Fruit fly (Drosophila melanogaster): Measurements from ENCODE around the gene CG9776.

The CG9776 gene

dm6 chr3R:4333964-4334363, at the start of gene CG9776:
Gene CG9776 (minus strand): TSS chr3R:4334071.
- TF ChIP-seq OdsH (GFP tag; optimal IDR thresholded peaks at IDR 0.05) (no peak), Gug (GFP tag; IDR thresholded peaks at IDR 0.05) (no peak), CG1621 (tag; optimal IDR thresholded peaks at IDR 0.05) (no peak), lz (GFP tag; optimal IDR thresholded peaks at IDR 0.05) (peak; percentile 45), fd85E (GFP tag; optimal IDR thresholded peaks at IDR 0.05) (no peak), CG8319 (GFP tag; optimal IDR thresholded peaks at IDR 0.05) (peak; percentile 9), Ets21C (GFP tag; optimal IDR thresholded peaks at IDR 0.05) (no peak), fkh (GFP tag; optimal IDR thresholded peaks at IDR 0.05) (peak; percentile 98), topi (GFP tag; optimal IDR thresholded peaks at IDR 0.05) (no peak), Hr39 (GFP tag; optimal IDR thresholded peaks at IDR 0.05) (peak; percentile 70), dac (GFP tag; optimal IDR thresholded peaks at IDR 0.05) (no peak), salr (GFP tag; optimal IDR thresholded peaks at IDR 0.05) (no peak), CG31627 (GFP tag; optimal IDR thresholded peaks at IDR 0.05) (peak; percentile 60), Hr38 (GFP tag; optimal IDR thresholded peaks at IDR 0.05) (no peak), Sox14 (GFP tag; optimal IDR thresholded peaks at IDR 0.05) (no peak), cyc (GFP tag; optimal IDR thresholded peaks at IDR 0.05) (peak; percentile 69), pdm3 (GFP tag; optimal IDR thresholded peaks at IDR 0.05) (no peak), CG32006 (GFP tag; optimal IDR thresholded peaks at IDR 0.05) (no peak), CG3919 (GFP tag; optimal IDR thresholded peaks at IDR 0.05) (no peak), Eip93F (GFP tag; optimal IDR thresholded peaks at IDR 0.05) (no peak), Ets96B (tag; optimal IDR thresholded peaks at IDR 0.05) (no peak), net (GFP tag; optimal IDR thresholded peaks at IDR 0.05) (no peak), CG3032 (tag; optimal IDR thresholded peaks at IDR 0.05) (peak; percentile 54), CG4318 (GFP tag; optimal IDR thresholded peaks at IDR 0.05) (no peak), CG11762 (GFP tag; optimal IDR thresholded peaks at IDR 0.05; ENCODE audit: insufficient read depth) (no peak), eg (GFP tag; IDR thresholded peaks at IDR 0.05) (no peak), dsx (GFP tag; optimal IDR thresholded peaks at IDR 0.05; ENCODE audit: poor library complexity, severe bottlenecking) (no peak), CG6854 (GFP tag; optimal IDR thresholded peaks at IDR 0.05) (no peak), CG15336 (GFP tag; IDR thresholded peaks at IDR 0.05) (no peak), spab (GFP tag; optimal IDR thresholded peaks at IDR 0.05) (no peak), fd59A (GFP tag; optimal IDR thresholded peaks at IDR 0.05) (peak; percentile 20), Lpt (GFP tag; optimal IDR thresholded peaks at IDR 0.05) (no peak), vri (GFP tag; optimal IDR thresholded peaks at IDR 0.05) (no peak), CG16779 (tag; optimal IDR thresholded peaks at IDR 0.05) (no peak), CG6792 (GFP tag; optimal IDR thresholded peaks at IDR 0.05) (no peak), CG11294 (GFP tag; IDR thresholded peaks at IDR 0.05) (peak; percentile 25; the same call in 1 of the 2 replicates), Eip75B (GFP tag; optimal IDR thresholded peaks at IDR 0.05) (no peak), CG11902 (GFP tag; optimal IDR thresholded peaks at IDR 0.05) (peak; percentile 25), esn (GFP tag; optimal IDR thresholded peaks at IDR 0.05) (peak; percentile 52), CG8632 (GFP tag; optimal IDR thresholded peaks at IDR 0.05) (no peak), CG6276 (GFP tag; optimal IDR thresholded peaks at IDR 0.05) (no peak), CG8119 (GFP tag; IDR thresholded peaks at IDR 0.05) (no peak), Sox15 (GFP tag; optimal IDR thresholded peaks at IDR 0.05) (peak; percentile 38), Blimp-1 (GFP tag; optimal IDR thresholded peaks at IDR 0.05) (no peak), Sox102F (GFP tag; optimal IDR thresholded peaks at IDR 0.05) (no peak), achi (GFP tag; optimal IDR thresholded peaks at IDR 0.05) (no peak), Hr4 (GFP tag; optimal IDR thresholded peaks at IDR 0.05) (no peak), CG6808 (GFP tag; optimal IDR thresholded peaks at IDR 0.05) (no peak), svp (GFP tag) (no peak)

Data from whole organism, prepupa.